Fruit fly (Drosophila melanogaster): ENCODE results near the gene CG2260.

CG2260 gene

DNA sequence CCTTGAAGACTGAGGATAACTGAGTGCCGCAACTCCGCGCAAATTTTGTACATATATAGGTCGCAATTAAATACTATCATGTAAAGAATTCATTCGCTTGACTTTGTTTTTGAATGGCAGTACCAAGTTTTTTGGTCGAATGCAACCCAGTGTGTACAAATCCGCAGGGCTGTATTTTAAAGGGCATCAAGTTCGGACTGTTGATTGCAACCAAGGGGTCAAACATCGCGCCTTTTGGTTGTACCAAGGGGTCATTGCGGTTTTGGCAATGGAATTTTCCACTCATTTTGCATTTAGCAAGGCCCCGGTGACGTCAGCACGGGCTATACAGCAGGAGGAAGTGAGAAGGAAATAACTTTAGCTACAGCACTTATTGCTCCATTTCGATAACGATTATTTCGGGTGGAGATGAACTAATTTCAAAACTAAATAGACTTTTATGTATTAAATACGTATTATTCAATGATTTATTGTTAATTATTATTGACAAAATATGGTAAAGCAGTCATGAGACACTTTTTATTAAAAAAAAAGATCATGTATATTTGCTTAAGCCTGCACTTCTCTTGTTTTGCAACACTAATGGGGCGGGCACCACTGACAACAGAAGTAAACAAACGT lies 10.9 kb upstream of the CG2260 start, which contains the start of gene CG10958 (continued):
- TF ChIP-seq Deaf1 (tag; optimal IDR thresholded peaks at IDR 0.05) (no peak), CG12219 (GFP tag; optimal IDR thresholded peaks at IDR 0.05) (no peak), ftz-f1 (GFP tag; optimal IDR thresholded peaks at IDR 0.05) (no peak), CG3407 (GFP tag; optimal IDR thresholded peaks at IDR 0.05) (peak; percentile 20), Bteb2 (GFP tag; optimal IDR thresholded peaks at IDR 0.05) (peak; percentile 1), CG7745 (tag; optimal IDR thresholded peaks at IDR 0.05) (no peak), CG1792 (GFP tag; optimal IDR thresholded peaks at IDR 0.05) (no peak), B-H2 (GFP tag; optimal IDR thresholded peaks at IDR 0.05) (no peak), Meics (GFP tag; optimal IDR thresholded peaks at IDR 0.05) (peak; percentile 62), knrl (GFP tag; IDR thresholded peaks at IDR 0.05; ENCODE audit: partially characterized antibody) (no peak), Side (GFP tag; optimal IDR thresholded peaks at IDR 0.05) (no peak), dm (GFP tag; optimal IDR thresholded peaks at IDR 0.05) (peak; percentile 5), nerfin-2 (GFP tag; IDR thresholded peaks at IDR 0.05; ENCODE audit: partially characterized antibody) (no peak), Max (GFP tag; optimal IDR thresholded peaks at IDR 0.05) (peak; percentile 53), CG10959 (GFP tag; IDR thresholded peaks at IDR 0.05) (no peak), salm (tag; optimal IDR thresholded peaks at IDR 0.05) (no peak), CG6683 (GFP tag; optimal IDR thresholded peaks at IDR 0.05) (peak; percentile 30), zfh2 (GFP tag; optimal IDR thresholded peaks at IDR 0.05) (peak; percentile 26), hkb (optimal IDR thresholded peaks at IDR 0.05) (no peak), hkb (GFP tag; IDR thresholded peaks at IDR 0.05) (peak; percentile 71), CG7271 (tag; optimal IDR thresholded peaks at IDR 0.05) (no peak), CG14965 (GFP tag; optimal IDR thresholded peaks at IDR 0.05; ENCODE audit: borderline replicate concordance) (no peak), wdn (GFP tag; IDR thresholded peaks at IDR 0.05) (0 out of 2 replicates have a peak, but pooled peaks have one; percentile 27), zen (tag; optimal IDR thresholded peaks at IDR 0.05) (no peak), cad (GFP tag; optimal IDR thresholded peaks at IDR 0.05) (no peak), sob (GFP tag; IDR thresholded peaks at IDR 0.05) (peak; percentile 68), klu (GFP tag; IDR thresholded peaks at IDR 0.05) (no peak), rib (GFP tag; IDR thresholded peaks at IDR 0.05) (no peak; the same call in 1 of the 2 replicates), CG10267 (tag; optimal IDR thresholded peaks at IDR 0.05) (peak; percentile 93), CG3995 (GFP tag; optimal IDR thresholded peaks at IDR 0.05) (no peak), grn (GFP tag; optimal IDR thresholded peaks at IDR 0.05) (no peak), pb (GFP tag; optimal IDR thresholded peaks at IDR 0.05) (no peak), CG2678 (tag; optimal IDR thresholded peaks at IDR 0.05) (peak; percentile 62), nau (GFP tag; optimal IDR thresholded peaks at IDR 0.05) (no peak), Atf6 (GFP tag; IDR thresholded peaks at IDR 0.05) (peak; percentile 58; the same call in 1 of the 2 replicates), pzg (GFP tag; optimal IDR thresholded peaks at IDR 0.05) (peak; percentile 38)

DNA sequence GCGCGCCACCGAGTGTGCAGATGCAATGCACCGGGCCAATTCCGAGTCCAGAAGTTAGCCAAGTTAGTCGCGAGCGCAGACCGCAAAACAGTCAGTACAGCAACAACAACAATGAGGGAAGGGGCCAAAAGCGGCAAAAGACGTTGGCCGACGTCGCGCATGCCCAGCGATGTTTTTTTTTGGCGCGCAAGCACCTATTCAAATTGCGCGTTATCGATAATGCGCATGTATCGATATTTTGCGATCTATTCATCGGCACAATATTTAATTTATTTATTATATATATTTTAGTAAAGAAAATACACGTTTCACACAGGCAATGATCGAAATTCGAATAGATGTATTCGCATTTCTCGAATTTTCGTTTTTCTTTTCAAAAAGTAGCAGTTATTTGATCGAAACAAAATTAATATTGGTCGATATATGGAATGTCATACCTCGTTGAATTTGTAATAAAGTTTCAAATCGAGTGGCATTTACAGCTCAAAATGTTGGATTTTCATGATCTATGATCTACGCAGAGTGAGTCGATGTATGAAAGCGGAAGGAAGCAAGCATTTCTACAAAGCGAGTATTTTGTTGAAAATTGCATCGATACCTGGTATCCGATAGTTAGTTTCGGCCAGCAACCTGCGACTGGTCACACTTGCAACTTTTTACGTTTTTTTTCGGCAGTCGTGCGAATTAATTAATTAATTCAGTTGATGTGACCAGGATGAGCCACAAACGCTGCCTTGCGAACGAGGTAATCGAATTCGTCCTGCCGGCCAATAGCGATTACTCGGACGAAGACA lies 8.5 kb upstream of the CG2260 start, which contains the start of gene CG2116:
CG2116 (plus strand) TSS at position 609 of the 794 bp plus-strand sequence.
- TF ChIP-seq CG10267 (tag; optimal IDR thresholded peaks at IDR 0.05) (peak; percentile 37), E2f2 (GFP tag; IDR thresholded peaks at IDR 0.05) (peak; percentile 84), trem (tag; optimal IDR thresholded peaks at IDR 0.05) (peak; percentile 36), CG16813 (GFP tag; IDR thresholded peaks at IDR 0.05; ENCODE audit: partially characterized antibody) (peak; percentile 79), Dp (GFP tag; optimal IDR thresholded peaks at IDR 0.05) (peak; percentile 74), CG3995 (GFP tag; optimal IDR thresholded peaks at IDR 0.05) (peak; percentile 46), Doc3 (GFP tag; IDR thresholded peaks at IDR 0.05; ENCODE audit: partially characterized antibody) (peak; percentile 64), hbn (GFP tag; IDR thresholded peaks at IDR 0.05; ENCODE audit: partially characterized antibody) (peak; percentile 59; the same call in 1 of the 2 replicates), Ets97D (GFP tag; optimal IDR thresholded peaks at IDR 0.05) (peak; percentile 46), CG7839 (tag; optimal IDR thresholded peaks at IDR 0.05) (no peak), vvl (GFP tag; IDR thresholded peaks at IDR 0.05) (peak; percentile 72), CG3065 (GFP tag; optimal IDR thresholded peaks at IDR 0.05) (no peak), CG9876 (GFP tag; optimal IDR thresholded peaks at IDR 0.05) (no peak), Mrtf (GFP tag; IDR thresholded peaks at IDR 0.05) (no peak), CG8290 (GFP tag; optimal IDR thresholded peaks at IDR 0.05) (peak; percentile 22), CG8290 (tag; optimal IDR thresholded peaks at IDR 0.05) (peak in 1 of 2 experiments; percentile 26)

Data from whole organism, embryonic.